Worm (Caenorhabditis elegans) whole organism, young adult: ENCODE results near the gene ZK856.6.
A peak's percentile ranks its signal among the peaks of the same experiment; 100 is the strongest.

Source experiments
- B0019.2 ChIP-seq: fragments of 200-800 bp; sonication (Bioruptor generic); conservative IDR thresholded peaks from 2 replicates; pipeline ENCODE4 v1.3.6; 2022; ENCODE audit warnings: missing genetic modification reagents, missing genetic modification characterization, missing compliant biosample characterization
- B0035.1 ChIP-seq: sonication (generic microtip); optimal IDR thresholded peaks from 2 replicates; lab custom pipeline; 2016; ENCODE audit warnings: missing genetic modification characterization, mild to moderate bottlenecking, missing compliant biosample characterization, missing genotype, missing genetic modification reagents
- B0261.1 ChIP-seq: sonication (generic microtip); optimal IDR thresholded peaks from 2 replicates; lab custom pipeline; 2016; ENCODE audit warnings: mild to moderate bottlenecking, missing genetic modification characterization, moderate library complexity, missing compliant biosample characterization
- C06A6.2 ChIP-seq: fragments of 200-800 bp; sonication (Bioruptor generic); conservative IDR thresholded peaks from 2 replicates; pipeline ENCODE4 v1.3.6; 2022; ENCODE audit warnings: missing genetic modification characterization, missing compliant biosample characterization
- F10E7.11 ChIP-seq: sonication (generic microtip); optimal IDR thresholded peaks from 2 replicates; lab custom pipeline; 2017; ENCODE audit warnings: mild to moderate bottlenecking, missing genetic modification characterization, moderate library complexity, missing compliant biosample characterization
- F33H1.4 ChIP-seq: fragments of 200-800 bp; sonication (Bioruptor generic); IDR thresholded peaks from 2 replicates; pipeline ENCODE4 v1.3.6; 2022; ENCODE audit warnings: missing genetic modification reagents, missing genetic modification characterization, missing compliant biosample characterization
- F37B4.10 ChIP-seq: fragments of 200-800 bp; sonication (Bioruptor generic); IDR thresholded peaks from 2 replicates; pipeline ENCODE4 v1.3.6; 2022; ENCODE audit warnings: missing genetic modification characterization, missing compliant biosample characterization
- F52B5.7 ChIP-seq: sonication (generic microtip); optimal IDR thresholded peaks from 2 replicates; lab custom pipeline; 2016; ENCODE audit warnings: mild to moderate bottlenecking, missing genetic modification characterization, missing compliant biosample characterization
- F55B11.4 ChIP-seq: sonication (generic microtip); optimal IDR thresholded peaks from 2 replicates; lab custom pipeline; 2016; ENCODE audit warnings: missing compliant biosample characterization, missing genetic modification characterization, borderline replicate concordance; ENCODE audit not compliant: insufficient read depth
- T07F8.4 ChIP-seq: sonication (generic microtip); optimal IDR thresholded peaks from 2 replicates; lab custom pipeline; 2016; ENCODE audit warnings: mild to moderate bottlenecking, missing genetic modification characterization, moderate library complexity, missing compliant biosample characterization
- Y53G8AR.9 ChIP-seq: fragments of 200-800 bp; sonication (Bioruptor generic); conservative IDR thresholded peaks from 2 replicates; pipeline ENCODE4 v1.3.6; 2022; ENCODE audit warnings: missing genetic modification reagents, missing genetic modification characterization, missing compliant biosample characterization
- Y79H2A.3 ChIP-seq: fragments of 200-800 bp; sonication (Bioruptor generic); conservative IDR thresholded peaks from 2 replicates; pipeline ENCODE4 v1.3.6; 2022; ENCODE audit warnings: missing genetic modification reagents, missing genetic modification characterization, missing compliant biosample characterization
- aptf-2 ChIP-seq: fragments of 200-800 bp; sonication (Bioruptor generic); conservative IDR thresholded peaks from 2 replicates; pipeline ENCODE4 v1.3.6; 2022; ENCODE audit warnings: missing genetic modification reagents, missing genetic modification characterization, missing compliant biosample characterization
- athp-1 ChIP-seq: sonication (generic microtip); optimal IDR thresholded peaks from 2 replicates; lab custom pipeline; 2017; ENCODE audit warnings: mild to moderate bottlenecking, missing genetic modification characterization, missing compliant biosample characterization
- attf-6 ChIP-seq: fragments of 200-800 bp; sonication (Bioruptor generic); IDR thresholded peaks from 2 replicates; pipeline ENCODE4 v1.3.6; 2022; ENCODE audit warnings: missing genetic modification reagents, missing genetic modification characterization, missing compliant biosample characterization
- bed-2 ChIP-seq: fragments of 200-800 bp; sonication (Bioruptor generic); IDR thresholded peaks from 2 replicates; pipeline ENCODE4 v1.3.6; 2022; ENCODE audit warnings: missing genetic modification reagents, missing genetic modification characterization, missing compliant biosample characterization
- ccch-3 ChIP-seq: fragments of 200-800 bp; sonication (Bioruptor generic); optimal IDR thresholded peaks from 2 replicates; lab custom pipeline; 2018; ENCODE audit warnings: mild to moderate bottlenecking, missing genetic modification characterization, missing compliant biosample characterization
- ceh-91 ChIP-seq: fragments of 200-800 bp; sonication (Bioruptor generic); IDR thresholded peaks from 2 replicates; pipeline ENCODE4 v1.3.6; 2022; ENCODE audit warnings: missing genetic modification reagents, missing genetic modification characterization, missing compliant biosample characterization
- die-1 ChIP-seq: sonication (generic microtip); optimal IDR thresholded peaks from 2 replicates; lab custom pipeline; 2016; ENCODE audit warnings: missing genotype, mild to moderate bottlenecking, missing genetic modification characterization, missing compliant biosample characterization
- dpl-1 ChIP-seq: fragments of 150-350 bp; optimal IDR thresholded peaks from 2 replicates; lab custom pipeline; 2014; ENCODE audit warnings: missing biosample characterization, missing genetic modification reagents, missing genetic modification characterization
- efl-1 ChIP-seq: fragments of 150-350 bp; optimal IDR thresholded peaks from 2 replicates; lab custom pipeline; 2014; ENCODE audit warnings: missing biosample characterization, missing genetic modification reagents, missing genetic modification characterization
- egrh-3 ChIP-seq: fragments of 200-800 bp; sonication (Bioruptor generic); IDR thresholded peaks from 2 replicates; pipeline ENCODE4 v1.3.6; 2022; ENCODE audit warnings: missing genetic modification reagents, missing genetic modification characterization, missing compliant biosample characterization
- fkh-3 ChIP-seq: sonication (generic microtip); optimal IDR thresholded peaks from 2 replicates; lab custom pipeline; 2016; ENCODE audit warnings: mild to moderate bottlenecking, missing genetic modification characterization, missing compliant biosample characterization
- hlh-12 ChIP-seq: sonication (generic microtip); optimal IDR thresholded peaks from 2 replicates; lab custom pipeline; 2016; ENCODE audit warnings: missing genetic modification characterization, missing compliant biosample characterization
- hmg-1.2 ChIP-seq: fragments of 200-800 bp; sonication (Bioruptor generic); IDR thresholded peaks from 2 replicates; pipeline ENCODE4 v1.3.6; 2022; ENCODE audit warnings: missing genetic modification reagents, missing genetic modification characterization, missing compliant biosample characterization
- hrde-1 ChIP-seq: sonication (generic microtip); optimal IDR thresholded peaks from 2 replicates; lab custom pipeline; 2016; ENCODE audit warnings: missing genetic modification characterization, mild to moderate bottlenecking, missing compliant biosample characterization, moderate library complexity, missing genotype, missing genetic modification reagents, borderline replicate concordance
- lin-35 ChIP-seq, 3 experiments: fragments of 150-350 bp in 2 of 3; sonication (generic microtip) in 1 of 3; optimal IDR thresholded peaks; 2 replicates each; lab custom pipeline; 2014 to 2018; ENCODE audit warnings: missing biosample characterization in 3 of 3, missing genetic modification characterization in 3 of 3, missing genetic modification reagents in 3 of 3
- lin-54 ChIP-seq: fragments of 200-800 bp; sonication (Bioruptor generic); optimal IDR thresholded peaks from 2 replicates; lab custom pipeline; 2018; ENCODE audit warnings: mild to moderate bottlenecking, missing genetic modification characterization, missing compliant biosample characterization
- lsl-1 ChIP-seq: fragments of 200-800 bp; sonication (Bioruptor generic); optimal IDR thresholded peaks from 2 replicates; lab custom pipeline; 2018; ENCODE audit warnings: mild to moderate bottlenecking, missing genetic modification characterization, moderate library complexity, missing compliant biosample characterization
- madf-10 ChIP-seq: sonication (generic microtip); optimal IDR thresholded peaks from 2 replicates; lab custom pipeline; 2016; ENCODE audit warnings: mild to moderate bottlenecking, missing genetic modification characterization, missing compliant biosample characterization
- madf-8 ChIP-seq: fragments of 200-800 bp; sonication (Bioruptor generic); conservative IDR thresholded peaks from 2 replicates; pipeline ENCODE4 v1.3.6; 2022; ENCODE audit warnings: missing genetic modification reagents, missing genetic modification characterization, missing compliant biosample characterization
- mel-28 ChIP-seq: sonication (generic microtip); optimal IDR thresholded peaks from 2 replicates; lab custom pipeline; 2016; ENCODE audit warnings: borderline replicate concordance, mild to moderate bottlenecking, missing genetic modification characterization, missing compliant biosample characterization
- mes-4 ChIP-seq: sonication (generic microtip); optimal IDR thresholded peaks from 2 replicates; lab custom pipeline; 2016; ENCODE audit warnings: missing genotype, missing genetic modification characterization, missing compliant biosample characterization
- nfyb-1 ChIP-seq: fragments of 200-800 bp; sonication (Bioruptor generic); IDR thresholded peaks from 2 replicates; pipeline ENCODE4 v1.3.6; 2022; ENCODE audit warnings: missing genetic modification reagents, missing genetic modification characterization, missing compliant biosample characterization
- nhr-90 ChIP-seq: sonication (generic microtip); optimal IDR thresholded peaks from 2 replicates; lab custom pipeline; 2016; ENCODE audit warnings: missing genotype, mild to moderate bottlenecking, missing genetic modification characterization, missing compliant biosample characterization
- pha-4 ChIP-seq: fragments of 150-350 bp; sonication (generic microtip); optimal IDR thresholded peaks from 2 replicates; lab custom pipeline; 2014; ENCODE audit warnings: missing biosample characterization, missing genetic modification reagents, missing genetic modification characterization
- rcor-1 ChIP-seq: fragments of 200-800 bp; sonication (Bioruptor generic); IDR thresholded peaks from 2 replicates; pipeline ENCODE4 v1.3.6; 2022; ENCODE audit warnings: missing genetic modification reagents, missing genetic modification characterization, missing compliant biosample characterization
- snpc-1.3 ChIP-seq: sonication (generic microtip); optimal IDR thresholded peaks from 2 replicates; lab custom pipeline; 2017; ENCODE audit warnings: missing genetic modification characterization, mild to moderate bottlenecking, missing compliant biosample characterization, antibody characterized with exemption, moderate library complexity, missing genotype, missing genetic modification reagents; ENCODE audit not compliant: insufficient read depth
- somi-1 ChIP-seq: fragments of 200-800 bp; sonication (Bioruptor generic); optimal IDR thresholded peaks from 2 replicates; lab custom pipeline; 2018; ENCODE audit warnings: mild to moderate bottlenecking, missing genetic modification characterization, missing compliant biosample characterization
- tbp1 ChIP-seq: fragments of 200-800 bp; sonication (Bioruptor generic); optimal IDR thresholded peaks from 2 replicates; lab custom pipeline; 2018; ENCODE audit warnings: mild to moderate bottlenecking, missing genetic modification characterization, missing compliant biosample characterization
- tbx-9 ChIP-seq: sonication (generic microtip); optimal IDR thresholded peaks from 2 replicates; lab custom pipeline; 2016; ENCODE audit warnings: borderline replicate concordance, missing genetic modification characterization, inconsistent platforms, missing compliant biosample characterization
- unc-130 ChIP-seq: sonication (generic microtip); optimal IDR thresholded peaks from 2 replicates; lab custom pipeline; 2016; ENCODE audit warnings: missing genetic modification reagents, missing genetic modification characterization, missing compliant biosample characterization
- ztf-18 ChIP-seq: sonication (generic microtip); optimal IDR thresholded peaks from 2 replicates; lab custom pipeline; 2016; ENCODE audit warnings: missing genotype, mild to moderate bottlenecking, missing genetic modification characterization, missing compliant biosample characterization
- ztf-26 ChIP-seq: sonication (generic microtip); optimal IDR thresholded peaks from 2 replicates; lab custom pipeline; 2017; ENCODE audit warnings: missing genetic modification characterization, missing compliant biosample characterization

Gene ZK856.6

DNA sequence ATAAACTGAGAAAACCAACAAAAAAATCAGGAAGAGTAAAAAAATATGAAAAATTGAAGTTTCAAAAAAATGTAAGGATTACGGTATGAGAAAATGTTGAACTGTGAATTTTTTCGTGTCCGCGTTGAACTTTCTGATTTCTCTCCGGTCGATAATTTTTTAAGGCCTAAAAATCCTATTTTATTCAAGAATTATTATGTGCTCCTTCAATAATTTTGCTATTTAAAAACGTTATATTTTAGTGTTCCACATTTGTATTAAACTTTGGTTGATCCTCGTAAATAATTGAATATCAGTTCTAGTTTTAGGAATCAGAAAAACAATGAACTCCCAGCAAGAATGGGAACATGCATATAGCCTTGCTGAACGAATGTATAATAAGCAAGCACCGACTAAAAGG is 14.1 kb downstream of the ZK856.6 start, which contains the start of gene hpo-40:
hpo-40 (plus strand) TSS at position 301 of the 400 bp plus-strand sequence.
- TF ChIP-seq F52B5.7 (tag; lab: Kevin White, UChicago) (no peak), lsl-1 (peak; percentile 34)
- TF ChIP-seq, all 124 proteins: peak for 1

DNA sequence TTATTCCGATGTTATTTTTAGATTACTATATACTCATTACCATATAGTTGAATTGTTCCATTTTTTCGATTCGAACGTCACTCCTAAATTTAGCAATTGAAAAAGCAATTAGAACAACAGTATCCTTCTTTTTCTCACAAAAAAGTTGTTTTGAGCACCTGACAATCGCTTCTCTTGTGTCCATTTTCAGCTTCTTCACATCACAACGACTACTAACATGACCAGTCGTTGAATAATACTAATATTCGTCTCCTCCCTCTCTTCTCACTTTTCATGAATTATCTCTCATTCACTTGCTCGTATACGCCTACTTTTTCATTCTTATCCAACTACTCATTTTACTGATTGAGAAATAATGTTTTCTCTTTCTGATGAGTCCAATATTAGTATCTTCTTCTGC is 18.2 kb downstream of the ZK856.6 start, which contains the start of gene ZK856.14:
ZK856.14 (plus strand) TSS at position 301 of the 400 bp plus-strand sequence.
- TF ChIP-seq B0261.1 (tag; lab: Kevin White, UChicago) (no peak), Y79H2A.3 (GFP tag; lab: Robert Waterston, UW) (no peak), hmg-1.2 (GFP tag; lab: Robert Waterston, UW) (no peak), C06A6.2 (GFP tag; lab: Robert Waterston, UW) (no peak), athp-1 (tag; lab: Kevin White, UChicago) (no peak), die-1 (tag; lab: Kevin White, UChicago) (no peak), hrde-1 (tag; lab: Kevin White, UChicago) (no peak), somi-1 (no peak), F33H1.4 (GFP tag; lab: Robert Waterston, UW) (no peak), ccch-3 (GFP tag; lab: Kevin White, UChicago) (no peak), tbp1 (no peak), ceh-91 (GFP tag; lab: Robert Waterston, UW) (no peak), pha-4 (tag; lab: Kevin White, UChicago) (no peak), dpl-1 (GFP tag; lab: Kevin White, UChicago) (no peak), Y53G8AR.9 (GFP tag; lab: Robert Waterston, UW) (no peak), ztf-18 (tag; lab: Kevin White, UChicago) (no peak)

- no peak for TF ChIP-seq tbx-9 (tag; lab: Kevin White, UChicago)
- TF ChIP-seq athp-1 (tag; lab: Kevin White, UChicago), result no peak
- no peak for TF ChIP-seq Y79H2A.3 (GFP tag; lab: Robert Waterston, UW)
- TF ChIP-seq mel-28 (tag; lab: Kevin White, UChicago), result no peak
- no peak for TF ChIP-seq egrh-3
- TF ChIP-seq lin-54 (GFP tag; lab: Kevin White, UChicago), result no peak
- TF ChIP-seq fkh-3, result no peak
- TF ChIP-seq F37B4.10 (GFP tag; lab: Robert Waterston, UW), result no peak
- no peak for TF ChIP-seq B0019.2
- TF ChIP-seq snpc-1.3 (tag; lab: Kevin White, UChicago), result no peak
- no peak for TF ChIP-seq madf-10 (tag; lab: Kevin White, UChicago)
- no peak for TF ChIP-seq mes-4 (tag; lab: Kevin White, UChicago)
- no peak for TF ChIP-seq hlh-12 (tag; lab: Kevin White, UChicago)
- no peak for TF ChIP-seq madf-8 (GFP tag; lab: Robert Waterston, UW)
- TF ChIP-seq F55B11.4, result no peak
- no peak for TF ChIP-seq ztf-26
- TF ChIP-seq rcor-1, result no peak
- TF ChIP-seq unc-130 (GFP tag; lab: Kevin White, UChicago), result no peak
- TF ChIP-seq hrde-1 (tag; lab: Kevin White, UChicago), result no peak
These were observed 22.1 kb downstream of the ZK856.6 start, which contains the start of gene C12D8.13 for ce11 chrV:10220605-10221004. TSS of gene C12D8.13 (minus strand) at chrV:10220705.

ce11 chrV:10221317-10221716 is 22.8 kb downstream of the ZK856.6 start, which contains the start of the genes fipr-5 and fipr-9:
TSS of gene fipr-5 (minus strand) at chrV:10221417.
TSS of gene fipr-9 (plus strand) at chrV:10221662.
- TF ChIP-seq aptf-2 (GFP tag; lab: Robert Waterston, UW) (no peak), B0035.1 (tag; lab: Kevin White, UChicago) (no peak), T07F8.4 (tag; lab: Kevin White, UChicago) (no peak), attf-6 (no peak), nfyb-1 (GFP tag; lab: Robert Waterston, UW) (no peak), ccch-3 (GFP tag; lab: Kevin White, UChicago) (no peak), lin-35 (GFP tag; optimal IDR thresholded peaks at IDR 0.05; lab: Kevin White, UChicago) (no peak), rcor-1 (no peak), bed-2 (GFP tag; lab: Robert Waterston, UW) (no peak), F10E7.11 (tag; lab: Kevin White, UChicago) (no peak), nhr-90 (tag; lab: Kevin White, UChicago) (no peak), efl-1 (no peak), tbp1 (no peak)
